Worm (Caenorhabditis elegans) whole organism, midembryonic: Measurements from ENCODE around the gene Y75B12B.3.

ENCODE experiments used
- T22C8.4 ChIP-seq: fragments of 200-800 bp; sonication (Bioruptor generic); IDR thresholded peaks from 2 replicates; pipeline ENCODE4 v1.3.6; 2022; ENCODE audit warnings: missing genetic modification characterization, missing compliant biosample characterization
- klf-2 ChIP-seq: fragments of 200-800 bp; sonication (Bioruptor generic); conservative IDR thresholded peaks from 2 replicates; pipeline ENCODE4 v1.3.6; 2022; ENCODE audit warnings: missing genetic modification reagents, missing genetic modification characterization, missing compliant biosample characterization
- med-1 ChIP-seq: sonication (generic microtip); optimal IDR thresholded peaks from 2 replicates; lab custom pipeline; 2017; ENCODE audit warnings: missing genetic modification characterization, mild to moderate bottlenecking, missing compliant biosample characterization, antibody characterized with exemption, missing genetic modification reagents; ENCODE audit not compliant: insufficient read depth
- ref-1 ChIP-seq: fragments of 200-800 bp; sonication (Bioruptor generic); conservative IDR thresholded peaks from 2 replicates; pipeline ENCODE4 v1.3.6; 2022; ENCODE audit warnings: missing genetic modification reagents, missing genetic modification characterization, missing compliant biosample characterization
- tab-1 ChIP-seq: fragments of 200-800 bp; sonication (Bioruptor generic); IDR thresholded peaks from 2 replicates; pipeline ENCODE4 v1.3.6; 2022; ENCODE audit warnings: missing genetic modification characterization, missing compliant biosample characterization
- ztf-23 ChIP-seq: fragments of 200-800 bp; sonication (Bioruptor generic); IDR thresholded peaks from 2 replicates; pipeline ENCODE4 v1.3.6; 2022; ENCODE audit warnings: missing genetic modification reagents, missing genetic modification characterization, missing compliant biosample characterization
- ztf-29 ChIP-seq: fragments of 200-800 bp; sonication (Bioruptor generic); IDR thresholded peaks from 2 replicates; pipeline ENCODE4 v1.3.6; 2022; ENCODE audit warnings: missing genetic modification reagents, missing genetic modification characterization, missing compliant biosample characterization

ce11 chrV:15193909-15194308, 7.8 kb upstream of the Y75B12B.3 start, which contains the start of gene Y75B12B.13:
- no peak for TF ChIP-seq med-1 (GFP tag; lab: Kevin White, UChicago)
- TF ChIP-seq tab-1 (GFP tag; lab: Robert Waterston, UW) = no peak
- TF ChIP-seq T22C8.4 = no peak
- no peak for TF ChIP-seq ref-1 (GFP tag; lab: Robert Waterston, UW)
- TF ChIP-seq ztf-23 = no peak
- TF ChIP-seq ztf-29 (GFP tag; lab: Robert Waterston, UW) = no peak
- TF ChIP-seq klf-2 (GFP tag; lab: Robert Waterston, UW) = no peak
